Fruit fly (Drosophila melanogaster): Measurements from ENCODE around the gene Hsp26.
A peak's percentile ranks its signal among the peaks of the same experiment; 100 is the strongest.

Hsp26 gene

dm6 chr3L:9426656-9427294 lies 49.5 kb upstream of the Hsp26 start, which contains the start of the genes Atat and Shc (continued):
- TF ChIP-seq CG11696 (GFP tag; IDR thresholded peaks at IDR 0.05): peak; percentile 95
- peak; percentile 100 for TF ChIP-seq CG9215 (GFP tag; IDR thresholded peaks at IDR 0.05)
- TF ChIP-seq Optix (GFP tag; IDR thresholded peaks at IDR 0.05): peak; percentile 99
- TF ChIP-seq PHDP (tag; optimal IDR thresholded peaks at IDR 0.05): peak; percentile 98
- peak; percentile 100 for TF ChIP-seq Mrtf (GFP tag; IDR thresholded peaks at IDR 0.05)
- TF ChIP-seq odd (GFP tag; optimal IDR thresholded peaks at IDR 0.05): peak; percentile 88
- TF ChIP-seq wek (GFP tag; optimal IDR thresholded peaks at IDR 0.05): peak; percentile 83
- TF ChIP-seq tio (GFP tag; optimal IDR thresholded peaks at IDR 0.05): peak; percentile 99
- TF ChIP-seq CG18599 (GFP tag; optimal IDR thresholded peaks at IDR 0.05): peak; percentile 99
- peak; percentile 53 for TF ChIP-seq Dp (GFP tag; optimal IDR thresholded peaks at IDR 0.05)
- peak; percentile 99 for TF ChIP-seq kay (GFP tag; optimal IDR thresholded peaks at IDR 0.05)
- TF ChIP-seq run (tag; optimal IDR thresholded peaks at IDR 0.05): peak; percentile 94
- peak; percentile 95 for TF ChIP-seq CG7987 (GFP tag; optimal IDR thresholded peaks at IDR 0.05)
- TF ChIP-seq Gug (GFP tag; IDR thresholded peaks at IDR 0.05): peak; percentile 100
- peak; percentile 97 for TF ChIP-seq CG10979 (tag; optimal IDR thresholded peaks at IDR 0.05)
- TF ChIP-seq zfh1 (GFP tag; IDR thresholded peaks at IDR 0.05): peak; percentile 100
- peak; percentile 98 for TF ChIP-seq crc (GFP tag; optimal IDR thresholded peaks at IDR 0.05)
- TF ChIP-seq CG3163 (GFP tag; optimal IDR thresholded peaks at IDR 0.05): peak; percentile 96
- peak; percentile 99 for TF ChIP-seq Dek (tag; optimal IDR thresholded peaks at IDR 0.05)
- TF ChIP-seq CG15601 (tag; optimal IDR thresholded peaks at IDR 0.05): peak; percentile 97
- TF ChIP-seq en (GFP tag; optimal IDR thresholded peaks at IDR 0.05): peak; percentile 98
- TF ChIP-seq tx (GFP tag; optimal IDR thresholded peaks at IDR 0.05): peak; percentile 100
- peak; percentile 95 for TF ChIP-seq trem (tag; optimal IDR thresholded peaks at IDR 0.05)
- peak; percentile 98 for TF ChIP-seq so (GFP tag; IDR thresholded peaks at IDR 0.05)
- peak; percentile 99 for TF ChIP-seq NfI (GFP tag; optimal IDR thresholded peaks at IDR 0.05)
- TF ChIP-seq jigr1 (GFP tag; IDR thresholded peaks at IDR 0.05): peak; percentile 100
- peak; percentile 99 for TF ChIP-seq CG33213 (GFP tag; optimal IDR thresholded peaks at IDR 0.05)
- peak; percentile 98 for TF ChIP-seq CG1233 (GFP tag; optimal IDR thresholded peaks at IDR 0.05)
- peak; percentile 97 for TF ChIP-seq CG10565 (GFP tag; optimal IDR thresholded peaks at IDR 0.05)
- peak; percentile 100 for TF ChIP-seq ranshi (GFP tag; IDR thresholded peaks at IDR 0.05)
- TF ChIP-seq dati (GFP tag; IDR thresholded peaks at IDR 0.05): peak; percentile 96
- peak; percentile 99 for TF ChIP-seq CG18764 (GFP tag; optimal IDR thresholded peaks at IDR 0.05)
- TF ChIP-seq CG4404 (GFP tag; IDR thresholded peaks at IDR 0.05): peak; percentile 100
- TF ChIP-seq sens-2 (GFP tag; IDR thresholded peaks at IDR 0.05): peak; percentile 98
- peak; percentile 99 for TF ChIP-seq ems (GFP tag; optimal IDR thresholded peaks at IDR 0.05)
- TF ChIP-seq bbx (GFP tag; IDR thresholded peaks at IDR 0.05; ENCODE audit: partially characterized antibody): peak; percentile 71; the same call in 1 of the 2 replicates
- TF ChIP-seq CG9876 (GFP tag; optimal IDR thresholded peaks at IDR 0.05): peak; percentile 100
- TF ChIP-seq dan (GFP tag; IDR thresholded peaks at IDR 0.05): peak; percentile 99
- TF ChIP-seq CG17802 (tag; optimal IDR thresholded peaks at IDR 0.05): peak; percentile 93
- peak; percentile 98 for TF ChIP-seq CG43689 (GFP tag; IDR thresholded peaks at IDR 0.05)
- peak; percentile 99 for TF ChIP-seq az2 (GFP tag; optimal IDR thresholded peaks at IDR 0.05)
- peak; percentile 99 for TF ChIP-seq cas (GFP tag; IDR thresholded peaks at IDR 0.05)
- peak; percentile 99 for TF ChIP-seq CG7839 (tag; optimal IDR thresholded peaks at IDR 0.05)
- peak; percentile 96 for TF ChIP-seq CG15011 (GFP tag; optimal IDR thresholded peaks at IDR 0.05)
- peak; percentile 95 for TF ChIP-seq unc-4 (GFP tag; IDR thresholded peaks at IDR 0.05; ENCODE audit: partially characterized antibody)
- peak; percentile 100 for TF ChIP-seq Dip3 (GFP tag; optimal IDR thresholded peaks at IDR 0.05)
- peak; percentile 98 for TF ChIP-seq CG32767 (GFP tag; IDR thresholded peaks at IDR 0.05)
- peak; percentile 99 for TF ChIP-seq CG13424 (tag; optimal IDR thresholded peaks at IDR 0.05)
- peak; percentile 99 for TF ChIP-seq maf-S (GFP tag; optimal IDR thresholded peaks at IDR 0.05)
- peak; percentile 84 for TF ChIP-seq Deaf1 (tag; optimal IDR thresholded peaks at IDR 0.05)
